Fruit fly (Drosophila melanogaster) whole organism, embryonic: ENCODE measurements around the gene LSm7.
A peak's percentile ranks its signal among the peaks of the same experiment; 100 is the strongest.

ENCODE experiments used
- Aef1 ChIP-seq: fragments of 200-800 bp; sonication (Bioruptor generic); IDR thresholded peaks from 3 replicates; pipeline ENCODE4 v1.3.6; 2022; ENCODE audit warnings: missing biosample characterization, missing genetic modification characterization
- B-H1 ChIP-seq: fragments of 200-800 bp; sonication (Bioruptor generic); IDR thresholded peaks from 3 replicates; pipeline ENCODE4 v1.3.6; 2022; ENCODE audit warnings: missing biosample characterization, missing genetic modification characterization
- Bgb ChIP-seq: fragments of 200-800 bp; sonication (Bioruptor generic); IDR thresholded peaks from 2 replicates; pipeline ENCODE4 v1.3.6; 2022; ENCODE audit warnings: missing biosample characterization, missing genetic modification characterization; ENCODE audit not compliant: partially characterized antibody
- C15 ChIP-seq: fragments of 200-800 bp; sonication (Bioruptor generic); IDR thresholded peaks from 3 replicates; pipeline ENCODE4 v1.3.6; 2022; ENCODE audit warnings: missing biosample characterization, missing genetic modification characterization
- CG10147 ChIP-seq: fragments of 200-800 bp; sonication (Bioruptor generic); optimal IDR thresholded peaks from 2 replicates; lab custom pipeline; 2019; ENCODE audit warnings: missing biosample characterization, mild to moderate bottlenecking, missing genetic modification characterization, moderate library complexity
- CG1024 ChIP-seq: fragments of 200-800 bp; sonication (Bioruptor generic); IDR thresholded peaks from 2 replicates; pipeline ENCODE4 v1.3.6; 2022; ENCODE audit warnings: missing biosample characterization, missing genetic modification characterization
- CG10321 ChIP-seq: fragments of 200-800 bp; sonication (Bioruptor generic); IDR thresholded peaks from 2 replicates; pipeline ENCODE4 v1.3.6; 2022; ENCODE audit warnings: missing biosample characterization, missing genetic modification characterization
- CG12769 ChIP-seq: fragments of 200-800 bp; sonication (Bioruptor generic); optimal IDR thresholded peaks from 2 replicates; lab custom pipeline; 2019; ENCODE audit warnings: missing biosample characterization, mild to moderate bottlenecking, missing genetic modification characterization, moderate library complexity
- CG15011 ChIP-seq: fragments of 200-800 bp; sonication (Bioruptor generic); optimal IDR thresholded peaks from 3 replicates; lab custom pipeline; 2018; ENCODE audit warnings: missing biosample characterization, mild to moderate bottlenecking, missing genetic modification characterization
- CG15269 ChIP-seq: fragments of 200-800 bp; sonication (Bioruptor generic); optimal IDR thresholded peaks from 2 replicates; lab custom pipeline; 2018; ENCODE audit warnings: missing biosample characterization, mild to moderate bottlenecking, missing genetic modification characterization, moderate library complexity
- CG1602 ChIP-seq: fragments of 200-800 bp; sonication (Bioruptor generic); optimal IDR thresholded peaks from 3 replicates; lab custom pipeline; 2016; ENCODE audit warnings: missing biosample characterization, missing genetic modification characterization
- CG1603 ChIP-seq: fragments of 200-800 bp; sonication (Bioruptor generic); optimal IDR thresholded peaks from 2 replicates; lab custom pipeline; 2019; ENCODE audit warnings: missing biosample characterization, mild to moderate bottlenecking, missing genetic modification characterization, moderate library complexity
- CG17361 ChIP-seq: fragments of 200-800 bp; sonication (Bioruptor generic); IDR thresholded peaks from 3 replicates; pipeline ENCODE4 v1.3.6; 2022; ENCODE audit warnings: missing biosample characterization, missing genetic modification characterization
- CG17612 ChIP-seq: fragments of 200-800 bp; sonication (Bioruptor generic); IDR thresholded peaks from 2 replicates; pipeline ENCODE4 v1.3.6; 2022; ENCODE audit warnings: missing biosample characterization, missing genetic modification characterization
- CG32767 ChIP-seq: fragments of 200-800 bp; sonication (Bioruptor generic); IDR thresholded peaks from 2 replicates; pipeline ENCODE4 v1.3.6; 2022; ENCODE audit warnings: missing biosample characterization, missing genetic modification characterization
- CG3407 ChIP-seq: fragments of 200-800 bp; sonication (Bioruptor generic); optimal IDR thresholded peaks from 2 replicates; lab custom pipeline; 2018; ENCODE audit warnings: missing biosample characterization, mild to moderate bottlenecking, missing genetic modification characterization
- CG4360 ChIP-seq: fragments of 200-800 bp; sonication (Bioruptor generic); IDR thresholded peaks from 2 replicates; pipeline ENCODE4 v1.3.6; 2022; ENCODE audit warnings: missing biosample characterization, missing genetic modification characterization
- CG7963 ChIP-seq: fragments of 200-800 bp; sonication (Bioruptor generic); IDR thresholded peaks from 3 replicates; pipeline ENCODE4 v1.3.6; 2022; ENCODE audit warnings: missing biosample characterization, missing genetic modification characterization; ENCODE audit not compliant: partially characterized antibody
- CG8359 ChIP-seq: fragments of 200-800 bp; sonication (Bioruptor generic); optimal IDR thresholded peaks from 2 replicates; lab custom pipeline; 2017; ENCODE audit warnings: missing biosample characterization, mild to moderate bottlenecking, missing genetic modification characterization, borderline replicate concordance
- Dll ChIP-seq: fragments of 200-800 bp; sonication (Bioruptor generic); IDR thresholded peaks from 4 replicates; pipeline ENCODE4 v1.3.6; 2022; ENCODE audit warnings: missing biosample characterization, missing genetic modification characterization; ENCODE audit not compliant: partially characterized antibody
- Hand ChIP-seq: fragments of 200-800 bp; sonication (Bioruptor generic); optimal IDR thresholded peaks from 2 replicates; lab custom pipeline; 2017; ENCODE audit warnings: mild to moderate bottlenecking, missing biosample characterization, missing genetic modification reagents, missing genetic modification characterization
- Hey ChIP-seq: fragments of 200-800 bp; sonication (Bioruptor generic); optimal IDR thresholded peaks from 3 replicates; lab custom pipeline; 2018; ENCODE audit warnings: missing biosample characterization, mild to moderate bottlenecking, missing genetic modification characterization
- Lim3 ChIP-seq: fragments of 200-800 bp; sonication (Bioruptor generic); IDR thresholded peaks from 2 replicates; pipeline ENCODE4 v1.3.6; 2022; ENCODE audit warnings: missing biosample characterization, missing genetic modification characterization
- Max ChIP-seq: fragments of 200-800 bp; sonication (Bioruptor generic); optimal IDR thresholded peaks from 2 replicates; lab custom pipeline; 2016; ENCODE audit warnings: missing biosample characterization, mild to moderate bottlenecking, missing genetic modification characterization
- Myb ChIP-seq: fragments of 200-800 bp; sonication (Bioruptor generic); optimal IDR thresholded peaks from 2 replicates; lab custom pipeline; 2016; ENCODE audit warnings: missing biosample characterization, missing genetic modification characterization
- Side ChIP-seq: fragments of 200-800 bp; sonication (Bioruptor generic); optimal IDR thresholded peaks from 2 replicates; lab custom pipeline; 2016; ENCODE audit warnings: missing biosample characterization, missing genetic modification characterization
- Spps ChIP-seq: fragments of 200-800 bp; sonication (Bioruptor generic); optimal IDR thresholded peaks from 2 replicates; lab custom pipeline; 2018; ENCODE audit warnings: missing biosample characterization, mild to moderate bottlenecking, missing genetic modification characterization
- abd-A ChIP-seq: fragments of 200-800 bp; sonication (Bioruptor generic); optimal IDR thresholded peaks from 3 replicates; lab custom pipeline; 2019; ENCODE audit warnings: missing biosample characterization, mild to moderate bottlenecking, missing genetic modification characterization, moderate library complexity
- amos ChIP-seq: fragments of 200-800 bp; sonication (Bioruptor generic); IDR thresholded peaks from 2 replicates; pipeline ENCODE4 v1.3.6; 2022; ENCODE audit warnings: missing biosample characterization, missing genetic modification characterization; ENCODE audit not compliant: partially characterized antibody
- chm ChIP-seq: fragments of 200-800 bp; sonication (Bioruptor generic); IDR thresholded peaks from 2 replicates; pipeline ENCODE4 v1.3.6; 2022; ENCODE audit warnings: missing biosample characterization, missing genetic modification characterization
- dimm ChIP-seq: fragments of 200-800 bp; sonication (Bioruptor generic); IDR thresholded peaks from 2 replicates; pipeline ENCODE4 v1.3.6; 2022; ENCODE audit warnings: missing biosample characterization, missing genetic modification characterization
- ems ChIP-seq: fragments of 200-800 bp; sonication (Bioruptor generic); optimal IDR thresholded peaks from 3 replicates; lab custom pipeline; 2016; ENCODE audit warnings: missing biosample characterization, missing genetic modification characterization
- exex ChIP-seq: fragments of 200-800 bp; sonication (Bioruptor generic); optimal IDR thresholded peaks from 4 replicates; lab custom pipeline; 2018; ENCODE audit warnings: missing biosample characterization, mild to moderate bottlenecking, missing genetic modification characterization, moderate library complexity
- fd102C ChIP-seq: fragments of 200-800 bp; sonication (Bioruptor generic); optimal IDR thresholded peaks from 2 replicates; lab custom pipeline; 2018; ENCODE audit warnings: missing biosample characterization, mild to moderate bottlenecking, missing genetic modification characterization, moderate library complexity
- grau ChIP-seq: fragments of 200-800 bp; optimal IDR thresholded peaks from 3 replicates; lab custom pipeline; 2019; ENCODE audit warnings: missing biosample characterization, mild to moderate bottlenecking, missing genetic modification characterization, moderate library complexity
- inv ChIP-seq: fragments of 200-800 bp; sonication (Bioruptor generic); IDR thresholded peaks from 2 replicates; pipeline ENCODE4 v1.3.6; 2022; ENCODE audit warnings: missing biosample characterization, missing genetic modification characterization; ENCODE audit not compliant: partially characterized antibody
- knrl ChIP-seq: fragments of 200-800 bp; sonication (Bioruptor generic); IDR thresholded peaks from 3 replicates; pipeline ENCODE4 v1.3.6; 2022; ENCODE audit warnings: missing biosample characterization, missing genetic modification characterization; ENCODE audit not compliant: partially characterized antibody
- maf-S ChIP-seq: fragments of 200-800 bp; sonication (Bioruptor generic); optimal IDR thresholded peaks from 2 replicates; lab custom pipeline; 2016; ENCODE audit warnings: missing biosample characterization, missing genetic modification characterization
- p53 ChIP-seq: fragments of 200-800 bp; sonication (Bioruptor generic); optimal IDR thresholded peaks from 2 replicates; lab custom pipeline; 2016; ENCODE audit warnings: missing biosample characterization, missing genetic modification characterization
- ro ChIP-seq: fragments of 200-800 bp; sonication (Bioruptor generic); IDR thresholded peaks from 2 replicates; pipeline ENCODE4 v1.3.6; 2022; ENCODE audit warnings: missing biosample characterization, missing genetic modification characterization
- sc ChIP-seq, 3 experiments: fragments of >200 bp in 2 of 3; fragments of 200-800 bp in 1 of 3; sonication (Bioruptor generic) in 1 of 3; optimal IDR thresholded peaks; 2 replicates in 2 of 3; 3 replicates in 1 of 3; lab custom pipeline; 2017; ENCODE audit warnings: mild to moderate bottlenecking in 1 of 3, missing biosample characterization in 1 of 3, missing genetic modification characterization in 1 of 3, missing genetic modification reagents in 1 of 3
- seq ChIP-seq: fragments of 200-800 bp; sonication (Bioruptor generic); IDR thresholded peaks from 2 replicates; pipeline ENCODE4 v1.3.6; 2022; ENCODE audit warnings: missing biosample characterization, missing genetic modification characterization
- ssp ChIP-seq: fragments of 200-800 bp; sonication (Bioruptor generic); IDR thresholded peaks from 2 replicates; pipeline ENCODE4 v1.3.6; 2022; ENCODE audit warnings: missing biosample characterization, missing genetic modification characterization
- stwl ChIP-seq: fragments of 200-800 bp; sonication (Bioruptor generic); optimal IDR thresholded peaks from 3 replicates; lab custom pipeline; 2018; ENCODE audit warnings: missing biosample characterization, mild to moderate bottlenecking, missing genetic modification characterization, moderate library complexity
- tio ChIP-seq: fragments of 200-800 bp; sonication (Bioruptor generic); optimal IDR thresholded peaks from 2 replicates; lab custom pipeline; 2017; ENCODE audit warnings: missing biosample characterization, missing genetic modification characterization, inconsistent platforms
- wek ChIP-seq: fragments of 200-800 bp; sonication (Bioruptor generic); optimal IDR thresholded peaks from 3 replicates; lab custom pipeline; 2018; ENCODE audit warnings: missing biosample characterization, mild to moderate bottlenecking, missing genetic modification characterization, moderate library complexity
- wor ChIP-seq: fragments of 200-800 bp; sonication (Bioruptor generic); IDR thresholded peaks from 2 replicates; pipeline ENCODE4 v1.3.6; 2022; ENCODE audit warnings: missing biosample characterization, missing genetic modification characterization

Gene LSm7

dm6 chr2L:16720707-16721700 lies 21.9 kb downstream of the LSm7 start (continued):
- TF ChIP-seq CG15011 (GFP tag; lab: Kevin White, UChicago) (peak; percentile 91), CG12769 (tag; lab: Kevin White, UChicago) (peak; percentile 67), CG3407 (peak; percentile 81), abd-A (tag; lab: Kevin White, UChicago) (no peak), p53 (GFP tag; lab: Kevin White, UChicago) (peak; percentile 37), amos (GFP tag; lab: Robert Waterston, UW) (no peak; the same call in 1 of the 2 replicates), ems (GFP tag; lab: Kevin White, UChicago) (peak; percentile 78), C15 (GFP tag; lab: Robert Waterston, UW) (peak; percentile 90; the same call in 2 of the 3 replicates), Hey (tag; lab: Kevin White, UChicago) (no peak), CG7963 (GFP tag; lab: Robert Waterston, UW) (no peak), Dll (GFP tag; lab: Robert Waterston, UW) (no peak), inv (GFP tag; lab: Robert Waterston, UW) (no peak), Myb (GFP tag; lab: Kevin White, UChicago) (peak; percentile 14), seq (GFP tag; lab: Robert Waterston, UW) (peak; percentile 92), grau (tag; lab: Kevin White, UChicago) (peak; percentile 83), Lim3 (GFP tag; lab: Robert Waterston, UW) (peak; percentile 72), CG4360 (GFP tag; lab: Robert Waterston, UW) (peak; percentile 84), CG1602 (GFP tag; lab: Kevin White, UChicago) (peak; percentile 86), maf-S (GFP tag; lab: Kevin White, UChicago) (peak; percentile 66), exex (tag; lab: Kevin White, UChicago) (peak; percentile 52), fd102C (GFP tag; lab: Kevin White, UChicago) (peak; percentile 57), wek (peak; percentile 41), CG1603 (tag; lab: Kevin White, UChicago) (peak; percentile 69), ssp (GFP tag; lab: Robert Waterston, UW) (peak; percentile 88), Hand (GFP tag; lab: Kevin White, UChicago) (peak; percentile 77), ro (GFP tag; lab: Robert Waterston, UW) (peak; percentile 88), CG1024 (peak; percentile 83), CG17361 (peak; percentile 96), CG10321 (peak; percentile 72), dimm (GFP tag; lab: Robert Waterston, UW) (peak; percentile 92), Aef1 (GFP tag; lab: Robert Waterston, UW) (peak; percentile 89), Side (peak; percentile 75), CG10147 (GFP tag; lab: Kevin White, UChicago) (peak; percentile 86), Spps (tag; lab: Kevin White, UChicago) (peak; percentile 91), B-H1 (peak; percentile 95), stwl (tag; lab: Kevin White, UChicago) (peak; percentile 22), CG32767 (GFP tag; lab: Robert Waterston, UW) (peak; percentile 92), chm (GFP tag; lab: Robert Waterston, UW) (peak; percentile 94), knrl (GFP tag; lab: Robert Waterston, UW) (no peak), Bgb (GFP tag; lab: Robert Waterston, UW) (no peak), sc (optimal IDR thresholded peaks at IDR 0.05; lab: Kevin White, UChicago) (no peak), sc (GFP tag; optimal IDR thresholded peaks at IDR 0.05; lab: Kevin White, UChicago) (peak; percentile 74), wor (GFP tag; lab: Robert Waterston, UW) (peak; percentile 90), CG8359 (GFP tag; lab: Kevin White, UChicago) (peak; percentile 85), tio (GFP tag; lab: Kevin White, UChicago) (peak; percentile 86), CG17612 (GFP tag; lab: Robert Waterston, UW) (peak; percentile 92), Max (GFP tag; lab: Kevin White, UChicago) (peak; percentile 92), CG15269 (peak; percentile 93)
